Worm (Caenorhabditis elegans) whole organism, midembryonic: ENCODE data around the gene lin-2.

Experiments
- T22C8.4 ChIP-seq: fragments of 200-800 bp; sonication (Bioruptor generic); IDR thresholded peaks from 2 replicates; pipeline ENCODE4 v1.3.6; 2022; ENCODE audit warnings: missing genetic modification characterization, missing compliant biosample characterization
- cog-1 ChIP-seq: sonication (generic microtip); optimal IDR thresholded peaks from 2 replicates; lab custom pipeline; 2016; ENCODE audit warnings: missing genetic modification characterization, missing compliant biosample characterization
- flt-1 ChIP-seq: fragments of 200-800 bp; sonication (Bioruptor generic); IDR thresholded peaks from 2 replicates; pipeline ENCODE4 v1.3.6; 2022; ENCODE audit warnings: missing genetic modification characterization, missing compliant biosample characterization
- klf-2 ChIP-seq: fragments of 200-800 bp; sonication (Bioruptor generic); conservative IDR thresholded peaks from 2 replicates; pipeline ENCODE4 v1.3.6; 2022; ENCODE audit warnings: missing genetic modification reagents, missing genetic modification characterization, missing compliant biosample characterization
- med-1 ChIP-seq: sonication (generic microtip); optimal IDR thresholded peaks from 2 replicates; lab custom pipeline; 2017; ENCODE audit warnings: missing genetic modification characterization, mild to moderate bottlenecking, missing compliant biosample characterization, antibody characterized with exemption, missing genetic modification reagents; ENCODE audit not compliant: insufficient read depth
- ref-1 ChIP-seq: fragments of 200-800 bp; sonication (Bioruptor generic); conservative IDR thresholded peaks from 2 replicates; pipeline ENCODE4 v1.3.6; 2022; ENCODE audit warnings: missing genetic modification reagents, missing genetic modification characterization, missing compliant biosample characterization
- tab-1 ChIP-seq: fragments of 200-800 bp; sonication (Bioruptor generic); IDR thresholded peaks from 2 replicates; pipeline ENCODE4 v1.3.6; 2022; ENCODE audit warnings: missing genetic modification characterization, missing compliant biosample characterization
- ztf-23 ChIP-seq: fragments of 200-800 bp; sonication (Bioruptor generic); IDR thresholded peaks from 2 replicates; pipeline ENCODE4 v1.3.6; 2022; ENCODE audit warnings: missing genetic modification reagents, missing genetic modification characterization, missing compliant biosample characterization
- ztf-29 ChIP-seq: fragments of 200-800 bp; sonication (Bioruptor generic); IDR thresholded peaks from 2 replicates; pipeline ENCODE4 v1.3.6; 2022; ENCODE audit warnings: missing genetic modification reagents, missing genetic modification characterization, missing compliant biosample characterization

Gene lin-2

DNA sequence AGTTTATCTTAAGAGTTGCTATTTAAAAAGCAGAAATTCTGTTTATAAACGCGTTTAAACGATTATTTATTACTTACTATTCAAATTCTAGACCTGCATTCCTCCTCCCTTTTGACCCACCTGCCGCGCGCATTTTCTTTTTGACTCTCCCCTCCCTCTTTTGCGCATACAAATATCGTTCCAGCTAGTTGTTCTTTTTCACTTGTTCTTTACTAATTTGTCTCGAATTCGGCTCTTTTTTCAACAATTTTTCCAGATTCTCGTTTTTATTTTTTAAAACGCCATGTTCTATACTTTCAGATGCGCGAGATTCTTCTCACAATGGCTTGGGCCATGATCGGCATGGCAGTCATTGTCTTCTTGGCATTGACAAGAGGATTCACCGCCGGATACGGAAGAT is 48.5 kb downstream of the lin-2 start, which contains the start of gene F19H6.4:
Gene F19H6.4, plus strand, starts transcription at position 301 of the 400 bp plus-strand sequence.
- TF ChIP-seq med-1 (GFP tag; lab: Kevin White, UChicago) (no peak), tab-1 (GFP tag; lab: Robert Waterston, UW) (no peak), cog-1 (tag; lab: Kevin White, UChicago) (no peak), klf-2 (GFP tag; lab: Robert Waterston, UW) (no peak), T22C8.4 (no peak)

ce11 chrX:12364804-12365203 is 49.0 kb downstream of the lin-2 start, which contains the start of gene F19H6.5:
TSS of gene F19H6.5 (minus strand) at chrX:12364904.
- no peak for TF ChIP-seq med-1 (GFP tag; lab: Kevin White, UChicago)
- TF ChIP-seq tab-1 (GFP tag; lab: Robert Waterston, UW), result no peak
- TF ChIP-seq ztf-23 (GFP tag; lab: Robert Waterston, UW), result no peak
- TF ChIP-seq klf-2 (GFP tag; lab: Robert Waterston, UW), result no peak
- no peak for TF ChIP-seq T22C8.4
- TF ChIP-seq flt-1, result no peak
- no peak for TF ChIP-seq ref-1

- TF ChIP-seq cog-1 (tag; lab: Kevin White, UChicago) (peak; percentile 87), tab-1 (GFP tag; lab: Robert Waterston, UW) (no peak), ztf-23 (GFP tag; lab: Robert Waterston, UW) (0 out of 2 replicates have a peak, but pooled peaks have one; percentile 35), flt-1 (no peak), klf-2 (GFP tag; lab: Robert Waterston, UW) (peak; percentile 44; the same call in 1 of the 2 replicates), T22C8.4 (peak; percentile 91), ref-1 (no peak), med-1 (GFP tag; lab: Kevin White, UChicago) (peak; percentile 12), ztf-29 (GFP tag; lab: Robert Waterston, UW) (no peak)
These were observed 50.8 kb downstream of the lin-2 start for ce11 chrX:12362951-12363486.

DNA sequence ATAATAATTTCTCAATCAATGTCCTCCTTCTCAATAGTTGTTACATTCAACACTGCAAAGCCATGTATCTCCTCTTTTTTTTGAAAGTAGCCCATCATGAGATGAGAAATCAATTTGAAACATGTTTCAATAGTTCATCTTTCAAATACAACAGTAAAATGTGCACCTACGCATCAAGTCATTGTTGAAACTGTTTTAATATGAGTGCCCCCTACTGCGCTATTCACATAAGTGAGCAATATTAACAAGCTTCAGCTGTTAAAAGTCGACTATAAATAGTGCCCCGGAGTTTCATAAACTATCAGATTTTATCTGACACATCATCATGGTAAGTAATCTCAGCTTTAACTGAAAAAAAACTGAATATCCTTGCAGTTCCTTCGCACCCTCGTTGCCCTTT is 53.4 kb downstream of the lin-2 start, which contains the start of the genes nspc-15 and F19H6.6:
Gene nspc-15, plus strand, starts transcription at position 301 of the 400 bp plus-strand sequence.
Gene F19H6.6, plus strand, starts transcription at position 384 of the 400 bp plus-strand sequence.
- no peak for TF ChIP-seq T22C8.4

ce11 chrX:12358957-12359356 is 54.9 kb downstream of the lin-2 start, which contains the start of gene nspc-14:
TSS of gene nspc-14 (minus strand) at chrX:12359057.
- no peak for TF ChIP-seq ztf-23 (GFP tag; lab: Robert Waterston, UW)
- no peak for TF ChIP-seq tab-1 (GFP tag; lab: Robert Waterston, UW)
- no peak for TF ChIP-seq klf-2 (GFP tag; lab: Robert Waterston, UW)
- no peak for TF ChIP-seq T22C8.4
- no peak for TF ChIP-seq ref-1
- no peak for TF ChIP-seq med-1 (GFP tag; lab: Kevin White, UChicago)
- TF ChIP-seq ztf-29 (GFP tag; lab: Robert Waterston, UW), result no peak
- no peak for TF ChIP-seq flt-1
- no peak for TF ChIP-seq cog-1 (tag; lab: Kevin White, UChicago)

DNA sequence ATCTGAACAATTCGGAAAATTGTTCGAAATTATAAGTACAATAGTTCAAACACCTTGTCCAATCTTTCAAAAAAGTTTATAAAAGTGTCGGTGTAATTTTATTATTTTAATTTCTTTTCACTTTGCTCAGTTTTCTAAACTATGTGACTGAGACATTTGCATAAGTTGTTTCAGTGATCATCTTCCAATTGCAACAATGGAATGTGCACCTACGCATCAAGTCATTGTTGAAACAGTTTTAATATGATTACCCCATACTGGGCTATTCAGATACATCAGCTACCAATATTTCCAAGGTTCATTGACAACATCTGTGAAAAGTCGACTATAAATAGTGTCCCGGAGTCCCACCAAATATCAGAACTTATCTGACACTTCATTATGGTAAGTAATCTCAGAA is 56.7 kb downstream of the lin-2 start, which contains the start of gene nspc-13:
Gene nspc-13, plus strand, starts transcription at position 301 of the 400 bp plus-strand sequence.
- TF ChIP-seq cog-1 (tag; lab: Kevin White, UChicago) (no peak), T22C8.4 (no peak), ref-1 (no peak), tab-1 (GFP tag; lab: Robert Waterston, UW) (no peak), klf-2 (GFP tag; lab: Robert Waterston, UW) (no peak), flt-1 (no peak), ztf-23 (GFP tag; lab: Robert Waterston, UW) (no peak), ztf-29 (GFP tag; lab: Robert Waterston, UW) (no peak), med-1 (GFP tag; lab: Kevin White, UChicago) (no peak)

DNA sequence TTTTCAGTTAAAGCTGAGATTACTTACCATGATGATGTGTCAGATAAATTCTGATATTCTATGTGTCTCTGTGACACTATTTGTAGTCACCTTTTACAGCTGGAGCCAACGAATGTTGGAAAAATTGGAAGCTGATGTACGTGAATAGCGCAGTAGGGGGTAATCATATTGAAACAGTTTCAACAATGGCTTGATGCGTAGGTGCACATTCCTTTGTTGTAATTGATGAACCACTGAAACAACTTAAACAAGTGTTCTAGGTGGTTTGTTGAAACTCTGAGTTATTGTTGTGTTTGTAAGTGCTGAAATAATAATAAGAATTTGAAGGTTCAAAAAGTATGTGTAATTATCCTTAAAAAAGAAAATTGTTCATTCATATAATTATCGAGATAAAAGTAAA is 57.3 kb downstream of the lin-2 start, which contains the start of gene nspc-12:
Gene nspc-12, minus strand, starts transcription at position 101 of the 400 bp plus-strand sequence.
- TF ChIP-seq klf-2 (GFP tag; lab: Robert Waterston, UW) (no peak), ztf-29 (GFP tag; lab: Robert Waterston, UW) (no peak), tab-1 (GFP tag; lab: Robert Waterston, UW) (no peak)

- TF ChIP-seq ref-1 (no peak), tab-1 (GFP tag; lab: Robert Waterston, UW) (no peak), cog-1 (tag; lab: Kevin White, UChicago) (no peak), flt-1 (no peak), klf-2 (GFP tag; lab: Robert Waterston, UW) (no peak), T22C8.4 (no peak), ztf-29 (GFP tag; lab: Robert Waterston, UW) (no peak), ztf-23 (GFP tag; lab: Robert Waterston, UW) (no peak), med-1 (GFP tag; lab: Kevin White, UChicago) (no peak)
These were observed 61.0 kb downstream of the lin-2 start, which contains the start of gene F42F12.4 for ce11 chrX:12352872-12353271. TSS of gene F42F12.4 (minus strand) at chrX:12352947.

ce11 chrX:12350207-12350606 is 63.6 kb downstream of the lin-2 start, which contains the start of gene F42F12.3:
TSS of gene F42F12.3 (plus strand) at chrX:12350578.
- TF ChIP-seq flt-1 (no peak), ztf-29 (GFP tag; lab: Robert Waterston, UW) (no peak), med-1 (GFP tag; lab: Kevin White, UChicago) (no peak), klf-2 (GFP tag; lab: Robert Waterston, UW) (no peak), tab-1 (GFP tag; lab: Robert Waterston, UW) (no peak), T22C8.4 (no peak), cog-1 (tag; lab: Kevin White, UChicago) (no peak), ref-1 (no peak), ztf-23 (GFP tag; lab: Robert Waterston, UW) (no peak)
